Worm (Caenorhabditis elegans) whole organism, young adult: Measurements from ENCODE around the gene ubc-26.

Source experiments
- C06A6.2 ChIP-seq: fragments of 200-800 bp; sonication (Bioruptor generic); conservative IDR thresholded peaks from 2 replicates; pipeline ENCODE4 v1.3.6; 2022; ENCODE audit warnings: missing genetic modification characterization, missing compliant biosample characterization
- F10E7.11 ChIP-seq: sonication (generic microtip); optimal IDR thresholded peaks from 2 replicates; lab custom pipeline; 2017; ENCODE audit warnings: mild to moderate bottlenecking, missing genetic modification characterization, moderate library complexity, missing compliant biosample characterization
- F23B12.7 ChIP-seq: sonication (generic microtip); optimal IDR thresholded peaks from 2 replicates; lab custom pipeline; 2017; ENCODE audit warnings: missing genetic modification characterization, mild to moderate bottlenecking, missing compliant biosample characterization, antibody characterized with exemption, moderate library complexity; ENCODE audit not compliant: insufficient read depth
- F55B11.4 ChIP-seq: sonication (generic microtip); optimal IDR thresholded peaks from 2 replicates; lab custom pipeline; 2016; ENCODE audit warnings: missing compliant biosample characterization, missing genetic modification characterization, borderline replicate concordance; ENCODE audit not compliant: insufficient read depth
- F57A8.1 ChIP-seq: fragments of 200-800 bp; sonication (Bioruptor generic); optimal IDR thresholded peaks from 2 replicates; lab custom pipeline; 2018; ENCODE audit warnings: mild to moderate bottlenecking, missing genetic modification characterization, moderate library complexity, missing compliant biosample characterization
- K11D2.4 ChIP-seq: fragments of 200-800 bp; sonication (Bioruptor generic); IDR thresholded peaks from 2 replicates; pipeline ENCODE4 v1.3.6; 2022; ENCODE audit warnings: missing genetic modification reagents, missing genetic modification characterization, missing compliant biosample characterization
- K12H6.12 ChIP-seq: fragments of 200-800 bp; sonication (Bioruptor generic); optimal IDR thresholded peaks from 2 replicates; lab custom pipeline; 2018; ENCODE audit warnings: mild to moderate bottlenecking, missing genetic modification characterization, missing compliant biosample characterization
- akir-1 ChIP-seq: fragments of 200-800 bp; sonication (Bioruptor generic); optimal IDR thresholded peaks from 2 replicates; lab custom pipeline; 2018; ENCODE audit warnings: mild to moderate bottlenecking, missing genetic modification characterization, moderate library complexity, missing compliant biosample characterization
- cebp-2 ChIP-seq: fragments of 200-800 bp; sonication (Bioruptor generic); IDR thresholded peaks from 2 replicates; pipeline ENCODE4 v1.3.6; 2022; ENCODE audit warnings: missing genetic modification characterization, missing compliant biosample characterization
- ceh-100 ChIP-seq: fragments of 200-800 bp; sonication (Bioruptor generic); IDR thresholded peaks from 2 replicates; pipeline ENCODE4 v1.3.6; 2022; ENCODE audit warnings: missing genetic modification reagents, missing genetic modification characterization, missing compliant biosample characterization
- ceh-27 ChIP-seq: fragments of 200-800 bp; sonication (Bioruptor generic); optimal IDR thresholded peaks from 2 replicates; lab custom pipeline; 2018; ENCODE audit warnings: mild to moderate bottlenecking, missing genetic modification characterization, moderate library complexity, missing compliant biosample characterization
- ceh-79 ChIP-seq: sonication (generic microtip); optimal IDR thresholded peaks from 2 replicates; lab custom pipeline; 2017; ENCODE audit warnings: mild to moderate bottlenecking, missing genetic modification characterization, missing compliant biosample characterization
- chd-7 ChIP-seq: sonication (generic microtip); optimal IDR thresholded peaks from 2 replicates; lab custom pipeline; 2016; ENCODE audit warnings: mild to moderate bottlenecking, missing genetic modification characterization, moderate library complexity, missing compliant biosample characterization
- dpff-1 ChIP-seq: sonication (generic microtip); optimal IDR thresholded peaks from 2 replicates; lab custom pipeline; 2017; ENCODE audit warnings: mild to moderate bottlenecking, missing genetic modification characterization, missing compliant biosample characterization
- egl-18 ChIP-seq: fragments of 200-800 bp; sonication (Bioruptor generic); IDR thresholded peaks from 2 replicates; pipeline ENCODE4 v1.3.6; 2022; ENCODE audit warnings: missing genetic modification reagents, missing genetic modification characterization, missing compliant biosample characterization
- egl-44 ChIP-seq: fragments of 200-800 bp; sonication (Bioruptor generic); IDR thresholded peaks from 2 replicates; pipeline ENCODE4 v1.3.6; 2022; ENCODE audit warnings: missing genetic modification reagents, missing genetic modification characterization, missing compliant biosample characterization
- egrh-3 ChIP-seq: fragments of 200-800 bp; sonication (Bioruptor generic); IDR thresholded peaks from 2 replicates; pipeline ENCODE4 v1.3.6; 2022; ENCODE audit warnings: missing genetic modification reagents, missing genetic modification characterization, missing compliant biosample characterization
- gei-17 ChIP-seq: fragments of 200-800 bp; sonication (Bioruptor generic); optimal IDR thresholded peaks from 2 replicates; lab custom pipeline; 2018; ENCODE audit warnings: mild to moderate bottlenecking, missing genetic modification characterization, missing compliant biosample characterization
- hmg-1.2 ChIP-seq: fragments of 200-800 bp; sonication (Bioruptor generic); IDR thresholded peaks from 2 replicates; pipeline ENCODE4 v1.3.6; 2022; ENCODE audit warnings: missing genetic modification reagents, missing genetic modification characterization, missing compliant biosample characterization
- hmg-20 ChIP-seq: fragments of 200-800 bp; sonication (Bioruptor generic); IDR thresholded peaks from 2 replicates; pipeline ENCODE4 v1.3.6; 2022; ENCODE audit warnings: missing genetic modification reagents, missing genetic modification characterization, missing compliant biosample characterization
- hrde-1 ChIP-seq: sonication (generic microtip); optimal IDR thresholded peaks from 2 replicates; lab custom pipeline; 2016; ENCODE audit warnings: missing genetic modification characterization, mild to moderate bottlenecking, missing compliant biosample characterization, moderate library complexity, missing genotype, missing genetic modification reagents, borderline replicate concordance
- lag-1 ChIP-seq: fragments of 200-800 bp; sonication (Bioruptor generic); IDR thresholded peaks from 2 replicates; pipeline ENCODE4 v1.3.6; 2022; ENCODE audit warnings: missing genetic modification reagents, missing genetic modification characterization, missing compliant biosample characterization
- lin-35 ChIP-seq, 3 experiments: fragments of 150-350 bp in 2 of 3; sonication (generic microtip) in 1 of 3; optimal IDR thresholded peaks; 2 replicates each; lab custom pipeline; 2014 to 2018; ENCODE audit warnings: missing biosample characterization in 3 of 3, missing genetic modification characterization in 3 of 3, missing genetic modification reagents in 3 of 3
- lin-54 ChIP-seq: fragments of 200-800 bp; sonication (Bioruptor generic); optimal IDR thresholded peaks from 2 replicates; lab custom pipeline; 2018; ENCODE audit warnings: mild to moderate bottlenecking, missing genetic modification characterization, missing compliant biosample characterization
- madf-3 ChIP-seq: fragments of 200-800 bp; sonication (Bioruptor generic); IDR thresholded peaks from 2 replicates; pipeline ENCODE4 v1.3.6; 2022; ENCODE audit warnings: missing genetic modification reagents, missing genetic modification characterization, missing compliant biosample characterization
- mxl-1 ChIP-seq: sonication (generic microtip); optimal IDR thresholded peaks from 2 replicates; lab custom pipeline; 2016; ENCODE audit warnings: missing genetic modification characterization, missing compliant biosample characterization
- nhr-120 ChIP-seq: fragments of 200-800 bp; sonication (Bioruptor generic); IDR thresholded peaks from 2 replicates; pipeline ENCODE4 v1.3.6; 2022; ENCODE audit warnings: missing genetic modification characterization, missing compliant biosample characterization
- nhr-80 ChIP-seq: sonication (generic microtip); optimal IDR thresholded peaks from 2 replicates; lab custom pipeline; 2016; ENCODE audit warnings: missing genetic modification characterization, missing compliant biosample characterization
- rcor-1 ChIP-seq: fragments of 200-800 bp; sonication (Bioruptor generic); IDR thresholded peaks from 2 replicates; pipeline ENCODE4 v1.3.6; 2022; ENCODE audit warnings: missing genetic modification reagents, missing genetic modification characterization, missing compliant biosample characterization
- rec-8 ChIP-seq, 2 experiments: sonication (generic microtip); optimal IDR thresholded peaks; 2 replicates each; lab custom pipeline; 2016; ENCODE audit warnings: mild to moderate bottlenecking in 2 of 2, missing genetic modification characterization in 2 of 2, missing genetic modification reagents in 2 of 2, missing genotype in 2 of 2, missing biosample characterization in 1 of 2, missing compliant biosample characterization in 1 of 2, moderate library complexity in 1 of 2
- repo-1 ChIP-seq: sonication (generic microtip); optimal IDR thresholded peaks from 2 replicates; lab custom pipeline; 2017; ENCODE audit warnings: mild to moderate bottlenecking, missing genetic modification characterization, missing compliant biosample characterization
- snpc-1.1 ChIP-seq: sonication (generic microtip); optimal IDR thresholded peaks from 2 replicates; lab custom pipeline; 2017; ENCODE audit warnings: missing genetic modification characterization, mild to moderate bottlenecking, missing compliant biosample characterization, antibody characterized with exemption, moderate library complexity, missing genotype, missing genetic modification reagents; ENCODE audit not compliant: insufficient read depth
- tbx-9 ChIP-seq: sonication (generic microtip); optimal IDR thresholded peaks from 2 replicates; lab custom pipeline; 2016; ENCODE audit warnings: borderline replicate concordance, missing genetic modification characterization, inconsistent platforms, missing compliant biosample characterization
- ztf-22 ChIP-seq: fragments of 200-800 bp; sonication (Bioruptor generic); optimal IDR thresholded peaks from 2 replicates; lab custom pipeline; 2018; ENCODE audit warnings: mild to moderate bottlenecking, missing genetic modification characterization, moderate library complexity, missing compliant biosample characterization
- ztf-26 ChIP-seq: sonication (generic microtip); optimal IDR thresholded peaks from 2 replicates; lab custom pipeline; 2017; ENCODE audit warnings: missing genetic modification characterization, missing compliant biosample characterization

ubc-26 gene

DNA sequence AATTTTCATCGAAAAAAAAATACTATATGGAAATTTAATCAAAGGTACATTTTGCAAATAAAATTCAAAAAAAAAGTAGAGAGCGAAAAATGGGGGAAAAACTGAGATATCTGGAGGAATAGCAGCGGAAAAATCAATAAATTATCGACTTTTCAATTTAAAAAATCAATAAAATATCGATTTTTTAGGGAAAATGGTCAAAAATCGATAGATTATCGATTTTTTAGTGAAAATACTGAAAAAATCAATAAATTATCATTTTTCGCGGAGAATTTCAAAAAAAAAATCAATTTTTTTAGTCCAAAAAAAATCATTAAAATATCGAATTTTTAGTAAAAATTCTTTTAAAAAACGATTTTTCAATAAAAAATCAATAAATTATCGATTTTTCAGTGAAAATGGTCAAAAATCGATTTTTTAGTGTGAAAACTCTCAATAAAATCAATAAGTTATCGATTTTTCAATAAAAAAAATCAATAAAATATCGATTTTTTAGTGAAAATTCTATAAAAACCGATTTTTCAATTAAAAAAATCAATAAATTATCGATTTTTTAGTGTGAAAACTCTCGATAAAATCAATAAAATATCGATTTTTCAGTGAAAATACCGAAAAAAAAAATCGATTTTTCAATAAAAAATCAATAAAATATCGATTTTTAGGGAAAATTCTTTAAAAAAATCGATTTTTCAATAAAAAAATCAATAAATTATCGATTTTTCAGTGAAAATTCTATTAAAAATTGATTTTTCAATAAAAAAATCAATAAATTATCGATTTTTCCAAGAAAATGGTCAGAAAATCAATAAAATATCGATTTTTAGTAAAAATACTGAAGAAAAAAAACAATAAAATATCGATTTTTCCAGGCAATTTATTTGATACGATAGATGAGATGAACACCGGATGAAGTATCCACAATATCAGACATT is 14.4 kb downstream of the ubc-26 start (continued):
- TF ChIP-seq egl-44 (GFP tag; lab: Robert Waterston, UW), result no peak
- TF ChIP-seq cebp-2, result no peak

DNA sequence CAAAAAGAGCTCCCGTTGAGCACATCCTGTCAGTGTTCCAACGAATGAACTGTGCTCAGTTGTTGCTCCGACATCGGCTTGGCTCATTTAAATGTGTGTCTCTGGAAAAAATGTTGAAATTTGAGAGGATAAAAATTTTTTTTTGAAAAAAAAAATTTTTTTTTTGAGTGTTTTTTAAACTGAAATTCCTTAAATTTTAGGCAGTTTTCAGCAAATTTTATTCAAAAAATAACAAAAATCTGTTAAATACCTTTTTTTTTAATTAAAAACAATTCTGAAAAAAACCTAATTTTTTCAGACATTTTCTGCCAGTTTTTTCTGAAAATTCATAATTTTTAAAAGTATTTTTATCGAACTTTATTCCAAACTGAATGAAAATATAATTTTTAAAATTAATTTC is 15.3 kb downstream of the ubc-26 start, which contains the start of gene pigw-1:
Gene pigw-1, minus strand, starts transcription at position 101 of the 400 bp plus-strand sequence.
- TF ChIP-seq chd-7 (tag; lab: Kevin White, UChicago) (no peak), gei-17 (no peak), K11D2.4 (GFP tag; lab: Robert Waterston, UW) (no peak), lin-54 (GFP tag; lab: Kevin White, UChicago) (no peak), lin-35 (GFP tag; optimal IDR thresholded peaks at IDR 0.05; lab: Kevin White, UChicago) (no peak), snpc-1.1 (no peak), F23B12.7 (tag; lab: Kevin White, UChicago) (no peak)

DNA sequence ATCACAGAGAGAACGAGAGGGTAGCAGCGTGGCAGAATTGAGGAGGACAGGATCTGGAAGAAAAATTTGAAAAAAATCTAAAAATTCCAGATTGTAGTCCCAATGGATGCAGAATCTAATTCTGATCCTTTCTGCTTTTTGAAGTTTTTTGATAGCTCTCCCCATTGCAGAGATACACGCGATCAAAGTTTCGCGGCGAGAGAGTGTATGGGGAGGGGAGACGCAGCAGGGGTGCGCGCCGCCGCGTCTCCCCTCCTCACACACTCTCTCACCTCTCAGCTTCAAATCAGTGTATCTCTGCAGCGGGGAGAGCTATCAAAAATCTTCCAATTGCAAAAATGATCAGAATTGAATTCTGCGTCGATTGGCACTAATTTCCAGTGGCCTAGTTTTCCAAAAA is 19.1 kb downstream of the ubc-26 start:
- TF ChIP-seq lin-54 (GFP tag; lab: Kevin White, UChicago) (no peak), hmg-1.2 (GFP tag; lab: Robert Waterston, UW) (peak; percentile 81), nhr-80 (no peak), lag-1 (0 out of 2 replicates have a peak, but pooled peaks have one; percentile 31), cebp-2 (no peak), rcor-1 (no peak), gei-17 (no peak), nhr-120 (GFP tag; lab: Robert Waterston, UW) (no peak), ceh-27 (GFP tag; lab: Kevin White, UChicago) (no peak), hmg-20 (GFP tag; lab: Robert Waterston, UW) (0 out of 2 replicates have a peak, but pooled peaks have one; percentile 23), egl-44 (GFP tag; lab: Robert Waterston, UW) (no peak), egl-18 (no peak), madf-3 (GFP tag; lab: Robert Waterston, UW) (no peak), egrh-3 (GFP tag; lab: Robert Waterston, UW) (peak; percentile 19), F55B11.4 (tag; lab: Kevin White, UChicago) (no peak)

DNA sequence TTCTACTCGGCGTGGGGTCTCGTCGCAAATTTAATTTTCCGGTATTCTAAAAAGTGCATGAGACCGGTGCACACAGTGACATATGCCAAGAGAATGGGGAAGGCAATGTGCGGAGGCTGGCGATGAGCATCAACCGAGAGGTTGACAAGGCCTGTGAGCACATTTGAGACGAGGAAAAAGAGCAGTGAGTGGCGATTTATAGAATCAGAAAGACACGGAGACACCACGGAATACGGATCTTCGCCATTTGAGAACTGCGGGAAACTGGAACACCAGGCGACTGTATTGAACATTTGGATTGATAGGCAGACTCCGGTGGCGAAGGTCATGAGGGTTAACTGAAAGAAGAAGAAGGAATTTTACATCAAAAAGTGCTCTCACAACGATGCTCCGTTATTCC is 21.2 kb downstream of the ubc-26 start:
- TF ChIP-seq cebp-2 (no peak), C06A6.2 (GFP tag; lab: Robert Waterston, UW) (no peak), repo-1 (no peak), tbx-9 (tag; lab: Kevin White, UChicago) (no peak), F57A8.1 (no peak), K12H6.12 (tag; lab: Kevin White, UChicago) (no peak), hrde-1 (no peak), lin-35 (GFP tag; optimal IDR thresholded peaks at IDR 0.05; lab: Kevin White, UChicago) (no peak), rec-8 (tag; optimal IDR thresholded peaks at IDR 0.05; lab: Kevin White, UChicago) (no peak), ztf-26 (tag; lab: Kevin White, UChicago) (no peak)

DNA sequence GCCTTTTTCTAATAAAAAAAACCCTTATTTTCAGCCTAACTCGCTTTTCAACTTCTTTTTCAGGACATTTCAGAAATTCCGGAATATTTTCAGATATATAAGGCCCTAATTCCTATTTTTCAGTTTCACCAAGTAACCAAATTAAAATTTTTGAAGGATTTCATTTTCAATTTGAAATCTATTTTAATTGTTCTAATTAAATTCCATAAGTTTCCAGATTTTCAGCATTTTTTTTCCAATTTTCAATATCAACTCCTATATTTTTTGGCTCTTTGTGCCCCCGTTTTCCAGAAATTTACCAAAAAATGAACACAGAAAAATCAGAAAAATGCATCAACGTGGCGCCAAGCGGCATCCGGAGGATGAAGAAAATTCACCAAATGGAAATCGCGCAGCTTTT is 25.3 kb downstream of the ubc-26 start, which contains the start of gene Y110A2AL.1:
Gene Y110A2AL.1, plus strand, starts transcription at position 301 of the 400 bp plus-strand sequence.
- no peak for TF ChIP-seq ceh-100
- no peak for TF ChIP-seq mxl-1 (tag; lab: Kevin White, UChicago)
- no peak for TF ChIP-seq lin-54 (GFP tag; lab: Kevin White, UChicago)
- no peak for TF ChIP-seq cebp-2
- no peak for TF ChIP-seq F23B12.7 (tag; lab: Kevin White, UChicago)
- TF ChIP-seq dpff-1 (tag; lab: Kevin White, UChicago), result no peak
- TF ChIP-seq ceh-79, result no peak
- TF ChIP-seq akir-1 (GFP tag; lab: Kevin White, UChicago), result no peak
- no peak for TF ChIP-seq F10E7.11 (tag; lab: Kevin White, UChicago)
- no peak for TF ChIP-seq ztf-22
